Worm (Caenorhabditis elegans): ENCODE data around the gene vnut-1.

The vnut-1 gene

ce11 chrII:14510162-14510561 lies 20.6 kb downstream of the vnut-1 start:
- no peak for TF ChIP-seq ceh-83 (GFP tag; optimal IDR thresholded peaks at IDR 0.05)

ce11 chrII:14511189-14511588 lies 21.6 kb downstream of the vnut-1 start, which contains the start of gene K10H10.13:
Gene K10H10.13, minus strand, starts transcription at chrII:14511289.
- no peak for TF ChIP-seq lin-13 (tag; optimal IDR thresholded peaks at IDR 0.05)
- TF ChIP-seq ceh-83 (GFP tag; optimal IDR thresholded peaks at IDR 0.05): no peak
- TF ChIP-seq nhr-2 (tag; optimal IDR thresholded peaks at IDR 0.05): no peak
- TF ChIP-seq zip-8 (tag; optimal IDR thresholded peaks at IDR 0.05): no peak
- TF ChIP-seq M03D4.4 (tag; optimal IDR thresholded peaks at IDR 0.05): no peak
- TF ChIP-seq sptf-1 (tag; optimal IDR thresholded peaks at IDR 0.05): no peak
- TF ChIP-seq mab-5 (tag; optimal IDR thresholded peaks at IDR 0.05): no peak
- no peak for TF ChIP-seq unc-120 (tag; optimal IDR thresholded peaks at IDR 0.05; ENCODE audit: poor library complexity, severe bottlenecking)
- TF ChIP-seq unc-39 (tag; optimal IDR thresholded peaks at IDR 0.05): no peak
- no peak for TF ChIP-seq cnd-1 (tag; optimal IDR thresholded peaks at IDR 0.05)

ce11 chrII:14515017-14515416 lies 25.4 kb downstream of the vnut-1 start, which contains the start of gene K10H10.9:
Gene K10H10.9, minus strand, starts transcription at chrII:14515117.
- TF ChIP-seq unc-39 (tag; optimal IDR thresholded peaks at IDR 0.05) (no peak), mab-5 (tag; optimal IDR thresholded peaks at IDR 0.05) (no peak), sem-2 (GFP tag; optimal IDR thresholded peaks at IDR 0.05) (no peak), sptf-1 (tag; optimal IDR thresholded peaks at IDR 0.05) (no peak), drap-1 (GFP tag; optimal IDR thresholded peaks at IDR 0.05) (no peak), nhr-28 (tag; optimal IDR thresholded peaks at IDR 0.05) (no peak), blmp-1 (tag; optimal IDR thresholded peaks at IDR 0.05) (no peak), lsy-2 (tag; optimal IDR thresholded peaks at IDR 0.05) (no peak), elt-3 (tag; optimal IDR thresholded peaks at IDR 0.05) (no peak), lin-13 (tag; optimal IDR thresholded peaks at IDR 0.05) (no peak), nhr-2 (tag; optimal IDR thresholded peaks at IDR 0.05) (no peak), hlh-1 (tag; optimal IDR thresholded peaks at IDR 0.05) (no peak)

DNA sequence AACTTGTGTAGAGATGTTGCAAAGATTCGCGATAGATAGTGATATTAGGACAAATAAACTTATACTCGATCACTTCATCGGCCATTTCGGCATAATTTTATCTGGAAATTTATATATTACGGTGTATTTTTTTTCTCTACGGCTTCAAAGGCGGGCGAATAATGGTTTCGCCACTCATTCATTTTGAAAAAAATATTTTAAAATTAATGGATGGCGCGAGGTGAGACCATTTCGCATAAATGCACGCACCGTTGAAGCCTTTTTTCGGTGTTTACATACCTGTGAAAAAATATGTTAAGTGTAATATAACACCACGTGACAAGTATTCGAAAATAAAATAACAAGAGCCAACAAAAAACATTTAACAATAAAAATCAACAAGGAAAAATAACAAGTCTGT lies 32.4 kb downstream of the vnut-1 start, which contains the start of gene btb-19:
btb-19 (minus strand) TSS at position 101 of the 400 bp plus-strand sequence.
- TF ChIP-seq bed-3 (GFP tag; optimal IDR thresholded peaks at IDR 0.05) (no peak), hlh-1 (tag; optimal IDR thresholded peaks at IDR 0.05) (no peak), cnd-1 (tag; optimal IDR thresholded peaks at IDR 0.05) (no peak), zip-8 (tag; optimal IDR thresholded peaks at IDR 0.05) (no peak), ham-2 (GFP tag; optimal IDR thresholded peaks at IDR 0.05) (no peak), unc-62 (GFP tag; optimal IDR thresholded peaks at IDR 0.05) (no peak), mep-1 (tag; optimal IDR thresholded peaks at IDR 0.05) (no peak), sptf-1 (tag; optimal IDR thresholded peaks at IDR 0.05) (no peak)

DNA sequence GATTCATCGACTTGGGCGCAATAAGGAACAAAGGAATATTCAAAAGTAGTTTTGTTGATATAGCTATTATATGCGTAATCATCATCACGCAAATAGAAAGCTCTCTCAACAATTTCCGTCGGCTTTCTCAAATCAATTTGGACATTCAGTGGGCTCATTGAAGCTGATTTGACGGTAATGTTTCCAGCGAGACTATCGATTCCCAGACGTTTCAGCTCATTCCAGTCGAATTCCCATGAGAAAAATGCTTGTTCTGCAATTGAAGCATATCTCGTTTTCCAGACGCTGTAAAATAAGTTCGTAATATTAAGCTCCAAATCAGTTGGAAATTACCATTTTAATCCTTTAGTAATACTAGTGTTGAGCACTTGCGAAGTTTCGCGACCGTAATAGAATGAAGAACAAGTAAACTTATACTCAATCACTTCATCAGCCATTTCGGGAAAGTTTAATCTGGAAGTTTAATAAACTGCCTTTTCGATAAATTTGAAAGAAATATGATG lies 33.5 kb downstream of the vnut-1 start, which contains the start of gene btb-20:
btb-20 (minus strand) TSS at position 453 of the 503 bp plus-strand sequence.
- no peak for TF ChIP-seq sptf-1 (tag; optimal IDR thresholded peaks at IDR 0.05)
- TF ChIP-seq hlh-1 (tag; optimal IDR thresholded peaks at IDR 0.05): no peak
- TF ChIP-seq snpc-4 (tag; optimal IDR thresholded peaks at IDR 0.05): no peak
- TF ChIP-seq cnd-1 (tag; optimal IDR thresholded peaks at IDR 0.05): no peak
- no peak for TF ChIP-seq mep-1 (tag; optimal IDR thresholded peaks at IDR 0.05)
- TF ChIP-seq drap-1 (GFP tag; optimal IDR thresholded peaks at IDR 0.05): no peak
- no peak for TF ChIP-seq unc-120 (tag; optimal IDR thresholded peaks at IDR 0.05; ENCODE audit: poor library complexity, severe bottlenecking)
- TF ChIP-seq ham-2 (GFP tag; optimal IDR thresholded peaks at IDR 0.05): no peak
- no peak for TF ChIP-seq mls-2 (tag; optimal IDR thresholded peaks at IDR 0.05)
- TF ChIP-seq unc-39 (tag; optimal IDR thresholded peaks at IDR 0.05): no peak
- no peak for TF ChIP-seq ztf-11 (tag; optimal IDR thresholded peaks at IDR 0.05)
- no peak for TF ChIP-seq ceh-39 (tag; optimal IDR thresholded peaks at IDR 0.05)
- TF ChIP-seq lsy-2 (tag; optimal IDR thresholded peaks at IDR 0.05): no peak
- no peak for TF ChIP-seq nhr-12 (tag; optimal IDR thresholded peaks at IDR 0.05)
- TF ChIP-seq nhr-2 (tag; optimal IDR thresholded peaks at IDR 0.05): no peak
- no peak for TF ChIP-seq lin-13 (tag; optimal IDR thresholded peaks at IDR 0.05)
- TF ChIP-seq ces-1 (GFP tag; optimal IDR thresholded peaks at IDR 0.05): no peak
- TF ChIP-seq elt-3 (tag; optimal IDR thresholded peaks at IDR 0.05): no peak

ce11 chrII:14523645-14524223 lies 34.1 kb downstream of the vnut-1 start, which contains the start of gene pot-2:
Gene pot-2, plus strand, starts transcription at chrII:14524173.
- no peak for TF ChIP-seq snpc-4 (tag; optimal IDR thresholded peaks at IDR 0.05)
- TF ChIP-seq hlh-1 (tag; optimal IDR thresholded peaks at IDR 0.05): no peak
- no peak for TF ChIP-seq nhr-12 (tag; optimal IDR thresholded peaks at IDR 0.05)
- no peak for TF ChIP-seq zip-8 (tag; optimal IDR thresholded peaks at IDR 0.05)
- no peak for TF ChIP-seq mls-2 (tag; optimal IDR thresholded peaks at IDR 0.05)
- TF ChIP-seq ceh-39 (tag; optimal IDR thresholded peaks at IDR 0.05): no peak
- no peak for TF ChIP-seq sem-2 (GFP tag; optimal IDR thresholded peaks at IDR 0.05)
- no peak for TF ChIP-seq sptf-1 (tag; optimal IDR thresholded peaks at IDR 0.05)
- no peak for TF ChIP-seq blmp-1 (tag; optimal IDR thresholded peaks at IDR 0.05)
- TF ChIP-seq unc-62 (GFP tag; optimal IDR thresholded peaks at IDR 0.05): no peak
- TF ChIP-seq nhr-28 (tag; optimal IDR thresholded peaks at IDR 0.05): no peak
- TF ChIP-seq lsy-2 (tag; optimal IDR thresholded peaks at IDR 0.05): no peak
- TF ChIP-seq ham-2 (GFP tag; optimal IDR thresholded peaks at IDR 0.05): no peak
- no peak for TF ChIP-seq nhr-76 (tag; optimal IDR thresholded peaks at IDR 0.05)
- TF ChIP-seq ceh-83 (GFP tag; optimal IDR thresholded peaks at IDR 0.05): no peak
- no peak for TF ChIP-seq nhr-237 (tag; optimal IDR thresholded peaks at IDR 0.05)
- no peak for TF ChIP-seq ces-1 (GFP tag; optimal IDR thresholded peaks at IDR 0.05)
- TF ChIP-seq lin-32 (GFP tag; optimal IDR thresholded peaks at IDR 0.05): no peak
- TF ChIP-seq ztf-11 (tag; optimal IDR thresholded peaks at IDR 0.05): no peak
- TF ChIP-seq tbx-8 (GFP tag; optimal IDR thresholded peaks at IDR 0.05): no peak

Data from whole organism, mixed stage, embryonic.